Worm (Caenorhabditis elegans) whole organism, early embryonic: ENCODE data around the gene F07E5.12.
"Not testable (repeated sequence)": the region's sequence is repeated elsewhere in the genome, so short reads cannot be mapped to it uniquely, and the experiment has no call there.

Source experiments
- B0310.2 ChIP-seq: sonication (generic microtip); optimal IDR thresholded peaks from 2 replicates; lab custom pipeline; 2016; ENCODE audit warnings: mild to moderate bottlenecking, missing genetic modification characterization, missing compliant biosample characterization
- ceh-13 ChIP-seq: fragments of 200-800 bp; sonication (Bioruptor generic); optimal IDR thresholded peaks from 2 replicates; lab custom pipeline; 2018; ENCODE audit warnings: mild to moderate bottlenecking, missing genetic modification characterization, missing compliant biosample characterization
- ceh-36 ChIP-seq: sonication (generic microtip); optimal IDR thresholded peaks from 2 replicates; lab custom pipeline; 2016; ENCODE audit warnings: missing genetic modification characterization, inconsistent platforms, missing compliant biosample characterization
- ets-7 ChIP-seq: sonication (generic microtip); optimal IDR thresholded peaks from 2 replicates; lab custom pipeline; 2016; ENCODE audit warnings: missing genotype, missing genetic modification characterization, missing compliant biosample characterization
- hmbx-1 ChIP-seq: sonication (generic microtip); optimal IDR thresholded peaks from 2 replicates; lab custom pipeline; 2016; ENCODE audit warnings: mild to moderate bottlenecking, missing genetic modification characterization, missing compliant biosample characterization
- hnd-1 ChIP-seq: sonication (generic microtip); optimal IDR thresholded peaks from 2 replicates; lab custom pipeline; 2016; ENCODE audit warnings: missing genetic modification characterization, missing compliant biosample characterization
- pes-1 ChIP-seq: fragments of 200-800 bp; sonication (Bioruptor generic); IDR thresholded peaks from 2 replicates; pipeline ENCODE4 v1.3.6; 2022; ENCODE audit warnings: missing genetic modification reagents, missing genetic modification characterization, missing compliant biosample characterization
- scrt-1 ChIP-seq: fragments of 200-800 bp; sonication (Bioruptor generic); IDR thresholded peaks from 2 replicates; pipeline ENCODE4 v1.3.6; 2022; ENCODE audit warnings: missing genetic modification characterization, missing compliant biosample characterization
- sea-1 ChIP-seq: fragments of 200-800 bp; sonication (Bioruptor generic); conservative IDR thresholded peaks from 2 replicates; pipeline ENCODE4 v1.3.6; 2022; ENCODE audit warnings: missing genetic modification characterization, missing compliant biosample characterization
- tbx-11 ChIP-seq: fragments of 200-800 bp; sonication (Bioruptor generic); IDR thresholded peaks from 2 replicates; pipeline ENCODE4 v1.3.6; 2022; ENCODE audit warnings: missing genetic modification characterization, missing compliant biosample characterization
- tra-4 ChIP-seq: sonication (generic microtip); optimal IDR thresholded peaks from 2 replicates; lab custom pipeline; 2017; ENCODE audit warnings: missing genetic modification characterization, missing compliant biosample characterization

- not testable (repeated sequence) for TF ChIP-seq scrt-1 (GFP tag; lab: Robert Waterston, UW); tra-4 (tag; lab: Kevin White, UChicago); ceh-36 (tag; lab: Kevin White, UChicago); pes-1 (GFP tag; lab: Robert Waterston, UW); hmbx-1 (tag; lab: Kevin White, UChicago); hnd-1 (tag; lab: Kevin White, UChicago); B0310.2 (tag; lab: Kevin White, UChicago); ceh-13 (GFP tag; lab: Kevin White, UChicago); ets-7 (tag; lab: Kevin White, UChicago); tbx-11 (GFP tag; lab: Robert Waterston, UW); sea-1 (GFP tag; lab: Robert Waterston, UW)
Observed at ce11 chrII:2023514-2023913, 44.3 kb upstream of the F07E5.12 start, which contains the start of gene cya-2.
